Fruit fly (Drosophila melanogaster): ENCODE results near the gene CG5280.
A peak's percentile ranks its signal among the peaks of the same experiment; 100 is the strongest.

CG5280 gene

DNA sequence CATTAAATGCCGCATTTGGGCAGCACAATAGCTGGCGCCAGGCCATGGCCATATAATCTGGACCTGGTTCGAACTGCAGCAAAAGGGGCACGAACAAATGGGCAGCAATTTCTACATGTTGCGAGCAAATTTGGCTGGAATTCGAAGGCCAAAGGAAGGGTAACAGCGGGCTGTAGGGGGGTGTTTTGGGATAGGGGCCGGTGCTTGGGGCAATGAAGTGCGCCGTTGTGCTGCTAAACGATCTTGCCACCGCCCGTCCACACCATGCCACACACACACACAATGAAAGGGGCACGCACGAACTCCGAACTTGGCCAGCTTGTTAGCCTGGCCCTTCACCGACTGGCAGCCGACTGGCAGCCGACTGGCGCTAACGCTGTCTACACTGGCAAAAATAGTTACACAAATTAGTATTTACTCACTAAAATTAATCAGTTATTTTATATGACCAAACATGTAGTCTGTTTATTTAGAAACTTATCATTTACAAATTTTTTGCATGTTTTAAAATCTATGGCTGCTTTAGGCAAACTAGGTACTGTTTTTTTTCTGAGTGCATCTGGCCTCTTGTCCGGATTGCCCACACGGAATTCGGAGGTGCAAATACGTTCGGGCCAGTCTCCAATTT is 44.1 kb upstream of the CG5280 start (continued):
- TF ChIP-seq CG3065 (GFP tag; optimal IDR thresholded peaks at IDR 0.05) (no peak), repo (GFP tag; optimal IDR thresholded peaks at IDR 0.05) (no peak), CG7987 (GFP tag; optimal IDR thresholded peaks at IDR 0.05) (no peak), hth (optimal IDR thresholded peaks at IDR 0.05) (no peak), ato (GFP tag; IDR thresholded peaks at IDR 0.05; ENCODE audit: partially characterized antibody) (no peak), psq (GFP tag; optimal IDR thresholded peaks at IDR 0.05) (no peak), Chrac-16 (GFP tag; optimal IDR thresholded peaks at IDR 0.05) (peak; percentile 51), CG13296 (GFP tag; optimal IDR thresholded peaks at IDR 0.05) (no peak), CG7745 (tag; optimal IDR thresholded peaks at IDR 0.05) (no peak), sim (GFP tag; IDR thresholded peaks at IDR 0.05) (peak; percentile 63; the same call in 1 of the 2 replicates), ems (GFP tag; optimal IDR thresholded peaks at IDR 0.05) (no peak), stc (GFP tag; IDR thresholded peaks at IDR 0.05) (peak; percentile 67; the same call in 1 of the 2 replicates), CG16815 (GFP tag; optimal IDR thresholded peaks at IDR 0.05) (peak; percentile 34), CG6813 (GFP tag; optimal IDR thresholded peaks at IDR 0.05) (peak; percentile 61), CG12071 (GFP tag; optimal IDR thresholded peaks at IDR 0.05) (peak; percentile 40), dm (GFP tag; optimal IDR thresholded peaks at IDR 0.05) (no peak), aop (GFP tag; IDR thresholded peaks at IDR 0.05) (no peak), Myb (GFP tag; optimal IDR thresholded peaks at IDR 0.05) (no peak), Fer2 (tag; optimal IDR thresholded peaks at IDR 0.05) (no peak), lov (optimal IDR thresholded peaks at IDR 0.05) (no peak), lov (GFP tag; IDR thresholded peaks at IDR 0.05) (peak; percentile 34; the same call in 1 of the 3 replicates), TFAM (GFP tag; optimal IDR thresholded peaks at IDR 0.05) (peak; percentile 41), hkb (optimal IDR thresholded peaks at IDR 0.05) (no peak), hkb (GFP tag; IDR thresholded peaks at IDR 0.05) (peak; percentile 75), crol (GFP tag; IDR thresholded peaks at IDR 0.05) (peak; percentile 54; the same call in 1 of the 2 replicates), Bteb2 (GFP tag; optimal IDR thresholded peaks at IDR 0.05) (no peak), NfI (GFP tag; optimal IDR thresholded peaks at IDR 0.05) (no peak), CG4282 (GFP tag; optimal IDR thresholded peaks at IDR 0.05) (no peak), CHES-1-like (GFP tag; optimal IDR thresholded peaks at IDR 0.05) (no peak), CG8924 (tag; optimal IDR thresholded peaks at IDR 0.05) (peak; percentile 45), esg (GFP tag; conservative IDR thresholded peaks at IDR 0.05) (peak; percentile 57), CG14441 (GFP tag; IDR thresholded peaks at IDR 0.05) (peak; percentile 70), Dad (GFP tag; optimal IDR thresholded peaks at IDR 0.05) (peak; percentile 30), dmrt11E (tag; optimal IDR thresholded peaks at IDR 0.05) (peak; percentile 72), Drgx (GFP tag; IDR thresholded peaks at IDR 0.05) (peak; percentile 27; the same call in 1 of the 2 replicates), CG14860 (GFP tag; IDR thresholded peaks at IDR 0.05; ENCODE audit: partially characterized antibody) (no peak), H15 (GFP tag; IDR thresholded peaks at IDR 0.05) (peak; percentile 70), Pdp1 (GFP tag; optimal IDR thresholded peaks at IDR 0.05) (peak in 1 of 2 experiments; percentile 43), CG1647 (GFP tag; optimal IDR thresholded peaks at IDR 0.05) (peak; percentile 35), Abd-B (GFP tag; optimal IDR thresholded peaks at IDR 0.05) (no peak), CG34376 (GFP tag; optimal IDR thresholded peaks at IDR 0.05) (no peak), CG11504 (tag; optimal IDR thresholded peaks at IDR 0.05) (peak; percentile 80), fd96Cb (tag; optimal IDR thresholded peaks at IDR 0.05) (peak; percentile 81), CG14667 (GFP tag; IDR thresholded peaks at IDR 0.05) (peak; percentile 55), bab2 (GFP tag; optimal IDR thresholded peaks at IDR 0.05) (peak; percentile 41), CG10543 (GFP tag; optimal IDR thresholded peaks at IDR 0.05) (no peak), CG6791 (GFP tag; IDR thresholded peaks at IDR 0.05; ENCODE audit: partially characterized antibody) (no peak), rib (GFP tag; IDR thresholded peaks at IDR 0.05) (no peak), CG30020 (tag; optimal IDR thresholded peaks at IDR 0.05) (no peak), ftz-f1 (GFP tag; optimal IDR thresholded peaks at IDR 0.05) (no peak), CG10267 (tag; optimal IDR thresholded peaks at IDR 0.05) (peak; percentile 76)
